Fruit fly (Drosophila melanogaster): Measurements from ENCODE around the gene CG31128.
A peak's percentile ranks its signal among the peaks of the same experiment; 100 is the strongest.

Gene CG31128

dm6 chr3R:24474760-24475159, 5.6 kb downstream of the CG31128 start (continued):
- TF ChIP-seq pzg (GFP tag; optimal IDR thresholded peaks at IDR 0.05) (no peak), salm (tag; optimal IDR thresholded peaks at IDR 0.05) (no peak), seq (GFP tag; IDR thresholded peaks at IDR 0.05) (no peak), Camta (GFP tag; optimal IDR thresholded peaks at IDR 0.05) (no peak), psq (GFP tag; optimal IDR thresholded peaks at IDR 0.05) (no peak), CG7963 (GFP tag; IDR thresholded peaks at IDR 0.05; ENCODE audit: partially characterized antibody) (no peak), CG10543 (GFP tag; optimal IDR thresholded peaks at IDR 0.05) (no peak), H15 (GFP tag; IDR thresholded peaks at IDR 0.05) (no peak), Hr39 (optimal IDR thresholded peaks at IDR 0.05) (no peak), hkb (optimal IDR thresholded peaks at IDR 0.05) (no peak), hkb (GFP tag; IDR thresholded peaks at IDR 0.05) (no peak), Sox102F (GFP tag; optimal IDR thresholded peaks at IDR 0.05) (no peak), CG13775 (GFP tag; optimal IDR thresholded peaks at IDR 0.05) (no peak), Lim3 (GFP tag; IDR thresholded peaks at IDR 0.05) (no peak), esg (GFP tag; conservative IDR thresholded peaks at IDR 0.05) (no peak), CG12744 (GFP tag; optimal IDR thresholded peaks at IDR 0.05) (no peak), Rfx (GFP tag; IDR thresholded peaks at IDR 0.05) (0 out of 2 replicates have a peak, but pooled peaks have one; percentile 45), CG7928 (GFP tag; optimal IDR thresholded peaks at IDR 0.05) (no peak), ken (GFP tag; IDR thresholded peaks at IDR 0.05) (no peak), Hr78 (GFP tag; optimal IDR thresholded peaks at IDR 0.05) (no peak), CG1603 (tag; optimal IDR thresholded peaks at IDR 0.05) (no peak), nom (GFP tag; optimal IDR thresholded peaks at IDR 0.05) (no peak), chif (GFP tag; optimal IDR thresholded peaks at IDR 0.05) (no peak), TFAM (GFP tag; optimal IDR thresholded peaks at IDR 0.05) (no peak), inv (GFP tag; IDR thresholded peaks at IDR 0.05; ENCODE audit: partially characterized antibody) (no peak), CG3995 (GFP tag; optimal IDR thresholded peaks at IDR 0.05) (no peak), croc (GFP tag; conservative IDR thresholded peaks at IDR 0.05) (no peak), CG7745 (tag; optimal IDR thresholded peaks at IDR 0.05) (no peak), Atf6 (GFP tag; IDR thresholded peaks at IDR 0.05) (no peak), Ets65A (GFP tag) (no peak), CG6175 (GFP tag; IDR thresholded peaks at IDR 0.05) (no peak), sim (GFP tag; IDR thresholded peaks at IDR 0.05) (no peak), kah (GFP tag; optimal IDR thresholded peaks at IDR 0.05) (no peak), pfk (GFP tag; optimal IDR thresholded peaks at IDR 0.05) (no peak), Elba2 (GFP tag; optimal IDR thresholded peaks at IDR 0.05) (no peak), CG13287 (GFP tag; IDR thresholded peaks at IDR 0.05; ENCODE audit: partially characterized antibody) (no peak), CG1832 (GFP tag; optimal IDR thresholded peaks at IDR 0.05) (no peak), CG17385 (GFP tag; optimal IDR thresholded peaks at IDR 0.05) (peak; percentile 26), twi (tag; optimal IDR thresholded peaks at IDR 0.05) (no peak), nerfin-1 (tag; optimal IDR thresholded peaks at IDR 0.05) (no peak), nau (GFP tag; optimal IDR thresholded peaks at IDR 0.05) (no peak), gro (GFP tag; optimal IDR thresholded peaks at IDR 0.05) (no peak), gsb (GFP tag; IDR thresholded peaks at IDR 0.05) (no peak), Nf-YC (tag; optimal IDR thresholded peaks at IDR 0.05) (no peak), NFAT (GFP tag; IDR thresholded peaks at IDR 0.05) (no peak), CG10462 (GFP tag; optimal IDR thresholded peaks at IDR 0.05) (no peak), cas (GFP tag; IDR thresholded peaks at IDR 0.05) (no peak), ERR (GFP tag; optimal IDR thresholded peaks at IDR 0.05) (no peak), trh (GFP tag; optimal IDR thresholded peaks at IDR 0.05) (no peak), CG8388 (GFP tag; optimal IDR thresholded peaks at IDR 0.05) (no peak), Dll (GFP tag; IDR thresholded peaks at IDR 0.05; ENCODE audit: partially characterized antibody) (no peak), phol (tag; optimal IDR thresholded peaks at IDR 0.05) (no peak)

Data from whole organism, embryonic.